Fruit fly (Drosophila melanogaster): ENCODE results near the gene Elys.
A peak's percentile ranks its signal among the peaks of the same experiment; 100 is the strongest.

The Elys gene

DNA sequence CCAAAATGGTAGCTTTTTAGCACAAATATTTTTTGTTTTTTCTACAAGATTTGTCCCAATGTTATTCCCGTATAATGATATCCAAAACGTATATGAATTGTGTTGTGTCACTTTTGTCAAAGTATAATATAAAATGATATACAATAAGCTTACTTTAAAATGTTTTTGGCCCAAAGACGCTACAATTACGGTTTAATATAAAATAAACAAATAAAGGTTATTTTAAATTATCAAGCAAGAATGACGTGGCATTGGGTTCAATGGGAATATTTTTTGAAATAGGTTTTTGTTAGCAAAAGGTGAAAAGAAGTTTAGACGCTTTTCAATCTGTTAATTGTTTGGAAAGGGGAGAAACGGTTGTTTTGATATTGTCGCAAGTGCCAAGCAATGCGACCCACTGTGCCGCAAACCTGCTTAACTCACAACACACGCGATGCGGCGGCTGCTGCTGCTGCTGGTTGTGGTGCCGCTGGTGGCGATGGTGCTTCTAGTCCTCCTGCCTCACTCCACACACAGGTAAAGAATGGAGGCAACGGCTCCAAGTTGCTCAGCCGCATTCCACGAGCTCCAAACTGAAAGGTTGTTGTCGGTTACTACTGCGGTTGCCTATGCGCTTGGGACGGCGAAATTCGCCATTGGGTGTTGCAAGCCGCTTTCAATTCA is 11.2 kb downstream of the Elys start (continued):
- TF ChIP-seq Bdp1 (GFP tag; optimal IDR thresholded peaks at IDR 0.05): no peak
- TF ChIP-seq disco-r (GFP tag; optimal IDR thresholded peaks at IDR 0.05): no peak
- TF ChIP-seq CG12219 (GFP tag; optimal IDR thresholded peaks at IDR 0.05): no peak
- TF ChIP-seq D (optimal IDR thresholded peaks at IDR 0.05): no peak
- TF ChIP-seq D (GFP tag; optimal IDR thresholded peaks at IDR 0.05): peak; percentile 50
- no peak for TF ChIP-seq knrl (GFP tag; IDR thresholded peaks at IDR 0.05; ENCODE audit: partially characterized antibody)
- TF ChIP-seq CG32767 (GFP tag; IDR thresholded peaks at IDR 0.05): no peak
- TF ChIP-seq CG6813 (GFP tag; optimal IDR thresholded peaks at IDR 0.05): no peak
- TF ChIP-seq ham (GFP tag; IDR thresholded peaks at IDR 0.05): no peak
- TF ChIP-seq gcm (GFP tag; optimal IDR thresholded peaks at IDR 0.05): no peak
- TF ChIP-seq ind (GFP tag; optimal IDR thresholded peaks at IDR 0.05): peak; percentile 37
- TF ChIP-seq vfl (GFP tag; optimal IDR thresholded peaks at IDR 0.05): no peak
- peak; percentile 57 for TF ChIP-seq CG1233 (GFP tag; optimal IDR thresholded peaks at IDR 0.05)
- TF ChIP-seq Max (GFP tag; optimal IDR thresholded peaks at IDR 0.05): peak; percentile 58
- TF ChIP-seq Lpt (GFP tag; optimal IDR thresholded peaks at IDR 0.05): no peak
- no peak for TF ChIP-seq Mrtf (GFP tag; IDR thresholded peaks at IDR 0.05)
- TF ChIP-seq lilli (GFP tag; optimal IDR thresholded peaks at IDR 0.05): peak; percentile 51
- no peak for TF ChIP-seq Stat92E (GFP tag; optimal IDR thresholded peaks at IDR 0.05)
- no peak for TF ChIP-seq CG6272 (GFP tag; IDR thresholded peaks at IDR 0.05)
- TF ChIP-seq Ravus (GFP tag; IDR thresholded peaks at IDR 0.05): no peak
- TF ChIP-seq Oli (tag; optimal IDR thresholded peaks at IDR 0.05): peak; percentile 65
- TF ChIP-seq CG15011 (GFP tag; optimal IDR thresholded peaks at IDR 0.05): peak; percentile 57
- no peak for TF ChIP-seq sens-2 (GFP tag; IDR thresholded peaks at IDR 0.05)
- no peak for TF ChIP-seq CG8765 (GFP tag; IDR thresholded peaks at IDR 0.05)
- no peak for TF ChIP-seq nom (GFP tag; optimal IDR thresholded peaks at IDR 0.05)
- no peak for TF ChIP-seq esg (GFP tag; conservative IDR thresholded peaks at IDR 0.05)
- TF ChIP-seq MESR4 (GFP tag; optimal IDR thresholded peaks at IDR 0.05): no peak
- TF ChIP-seq CG11085 (GFP tag; IDR thresholded peaks at IDR 0.05): no peak
- TF ChIP-seq Antp (GFP tag; optimal IDR thresholded peaks at IDR 0.05): peak; percentile 22
- TF ChIP-seq Pdp1 (GFP tag; optimal IDR thresholded peaks at IDR 0.05): peak; percentile 14 to 21
- TF ChIP-seq MBD-R2 (GFP tag; IDR thresholded peaks at IDR 0.05): no peak
- no peak for TF ChIP-seq jing (GFP tag; optimal IDR thresholded peaks at IDR 0.05)
- no peak for TF ChIP-seq Dfd (GFP tag; optimal IDR thresholded peaks at IDR 0.05)
- no peak for TF ChIP-seq chn (GFP tag; optimal IDR thresholded peaks at IDR 0.05)
- TF ChIP-seq CG9727 (GFP tag; optimal IDR thresholded peaks at IDR 0.05): peak; percentile 78
- no peak for TF ChIP-seq zf30C (GFP tag; optimal IDR thresholded peaks at IDR 0.05)
- no peak for TF ChIP-seq CG31388 (GFP tag; optimal IDR thresholded peaks at IDR 0.05)
- no peak for TF ChIP-seq stwl (tag; optimal IDR thresholded peaks at IDR 0.05)
- TF ChIP-seq gro (GFP tag; optimal IDR thresholded peaks at IDR 0.05): no peak
- TF ChIP-seq CG16863 (GFP tag; optimal IDR thresholded peaks at IDR 0.05): no peak
- no peak for TF ChIP-seq CG15601 (tag; optimal IDR thresholded peaks at IDR 0.05)
- no peak for TF ChIP-seq MTF-1 (GFP tag; optimal IDR thresholded peaks at IDR 0.05; ENCODE audit: borderline replicate concordance)
- TF ChIP-seq dpn (GFP tag; optimal IDR thresholded peaks at IDR 0.05): peak; percentile 14 to 38
- no peak for TF ChIP-seq Fer2 (tag; optimal IDR thresholded peaks at IDR 0.05)
- TF ChIP-seq Camta (GFP tag; optimal IDR thresholded peaks at IDR 0.05): peak; percentile 49
- TF ChIP-seq Sox102F (GFP tag; optimal IDR thresholded peaks at IDR 0.05): no peak
- no peak for TF ChIP-seq luna (GFP tag; optimal IDR thresholded peaks at IDR 0.05)
- TF ChIP-seq Ptx1 (GFP tag; IDR thresholded peaks at IDR 0.05): no peak
- peak; percentile 59 for TF ChIP-seq phol (tag; optimal IDR thresholded peaks at IDR 0.05)
- no peak for TF ChIP-seq Dref (GFP tag; IDR thresholded peaks at IDR 0.05)
- TF ChIP-seq Nf-YB (GFP tag; optimal IDR thresholded peaks at IDR 0.05): no peak

Measured in whole organism, embryonic.